Fruit fly (Drosophila melanogaster) whole organism, embryonic: ENCODE results near the gene obst-G.

Source experiments
- Adf1 ChIP-seq: fragments of 200-800 bp; sonication (Bioruptor generic); IDR thresholded peaks from 2 replicates; pipeline ENCODE4 v1.3.6; 2022; ENCODE audit warnings: missing biosample characterization, missing genetic modification characterization
- Atf6 ChIP-seq: fragments of 200-800 bp; sonication (Bioruptor generic); IDR thresholded peaks from 2 replicates; pipeline ENCODE4 v1.3.6; 2022; ENCODE audit warnings: missing biosample characterization, missing genetic modification characterization
- B-H1 ChIP-seq: fragments of 200-800 bp; sonication (Bioruptor generic); IDR thresholded peaks from 3 replicates; pipeline ENCODE4 v1.3.6; 2022; ENCODE audit warnings: missing biosample characterization, missing genetic modification characterization
- Bdp1 ChIP-seq: fragments of 200-800 bp; sonication (Bioruptor generic); optimal IDR thresholded peaks from 3 replicates; lab custom pipeline; 2016; ENCODE audit warnings: missing biosample characterization, missing genetic modification characterization
- BtbVII ChIP-seq: fragments of 200-800 bp; sonication (Bioruptor generic); optimal IDR thresholded peaks from 3 replicates; lab custom pipeline; 2017; ENCODE audit warnings: missing biosample characterization, mild to moderate bottlenecking, missing genetic modification characterization
- CG1024 ChIP-seq: fragments of 200-800 bp; sonication (Bioruptor generic); IDR thresholded peaks from 2 replicates; pipeline ENCODE4 v1.3.6; 2022; ENCODE audit warnings: missing biosample characterization, missing genetic modification characterization
- CG10321 ChIP-seq: fragments of 200-800 bp; sonication (Bioruptor generic); IDR thresholded peaks from 2 replicates; pipeline ENCODE4 v1.3.6; 2022; ENCODE audit warnings: missing biosample characterization, missing genetic modification characterization
- CG10366 ChIP-seq: fragments of 200-800 bp; sonication (Bioruptor generic); IDR thresholded peaks from 2 replicates; pipeline ENCODE4 v1.3.6; 2022; ENCODE audit warnings: missing biosample characterization, missing genetic modification characterization
- CG10979 ChIP-seq: fragments of 200-800 bp; sonication (Bioruptor generic); optimal IDR thresholded peaks from 2 replicates; lab custom pipeline; 2018; ENCODE audit warnings: missing biosample characterization, mild to moderate bottlenecking, missing genetic modification characterization, moderate library complexity
- CG13775 ChIP-seq: fragments of 200-800 bp; sonication (Bioruptor generic); optimal IDR thresholded peaks from 3 replicates; lab custom pipeline; 2017; ENCODE audit warnings: missing biosample characterization, mild to moderate bottlenecking, missing genetic modification characterization
- CG15011 ChIP-seq: fragments of 200-800 bp; sonication (Bioruptor generic); optimal IDR thresholded peaks from 3 replicates; lab custom pipeline; 2018; ENCODE audit warnings: missing biosample characterization, mild to moderate bottlenecking, missing genetic modification characterization
- CG1529 ChIP-seq: fragments of 200-800 bp; sonication (Bioruptor generic); optimal IDR thresholded peaks from 3 replicates; lab custom pipeline; 2018; ENCODE audit warnings: missing biosample characterization, missing genetic modification characterization
- CG17385 ChIP-seq: fragments of 200-800 bp; sonication (Bioruptor generic); optimal IDR thresholded peaks from 3 replicates; lab custom pipeline; 2018; ENCODE audit warnings: missing biosample characterization, mild to moderate bottlenecking, missing genetic modification characterization
- CG18011 ChIP-seq: fragments of 200-800 bp; sonication (Bioruptor generic); optimal IDR thresholded peaks from 2 replicates; lab custom pipeline; 2017; ENCODE audit warnings: missing biosample characterization, missing genetic modification characterization, mild to moderate bottlenecking, moderate library complexity, missing genotype
- CG1832 ChIP-seq: fragments of 200-800 bp; sonication (Bioruptor generic); optimal IDR thresholded peaks from 2 replicates; lab custom pipeline; 2017; ENCODE audit warnings: missing biosample characterization, mild to moderate bottlenecking, missing genetic modification characterization, inconsistent platforms
- CG34224 ChIP-seq: fragments of 200-800 bp; sonication (Bioruptor generic); IDR thresholded peaks from 3 replicates; pipeline ENCODE4 v1.3.6; 2022; ENCODE audit warnings: missing biosample characterization, missing genetic modification characterization; ENCODE audit not compliant: partially characterized antibody
- CG4360 ChIP-seq: fragments of 200-800 bp; sonication (Bioruptor generic); IDR thresholded peaks from 2 replicates; pipeline ENCODE4 v1.3.6; 2022; ENCODE audit warnings: missing biosample characterization, missing genetic modification characterization
- CG5953 ChIP-seq: fragments of 200-800 bp; sonication (Bioruptor generic); IDR thresholded peaks from 2 replicates; pipeline ENCODE4 v1.3.6; 2022; ENCODE audit warnings: missing biosample characterization, missing genetic modification characterization
- CG6813 ChIP-seq: fragments of 200-800 bp; sonication (Bioruptor generic); optimal IDR thresholded peaks from 2 replicates; lab custom pipeline; 2017; ENCODE audit warnings: missing biosample characterization, missing genetic modification characterization, mild to moderate bottlenecking, moderate library complexity, missing genetic modification reagents
- CG7963 ChIP-seq: fragments of 200-800 bp; sonication (Bioruptor generic); IDR thresholded peaks from 3 replicates; pipeline ENCODE4 v1.3.6; 2022; ENCODE audit warnings: missing biosample characterization, missing genetic modification characterization; ENCODE audit not compliant: partially characterized antibody
- CG9727 ChIP-seq: fragments of 200-800 bp; sonication (Bioruptor generic); optimal IDR thresholded peaks from 3 replicates; lab custom pipeline; 2017; ENCODE audit warnings: missing biosample characterization, mild to moderate bottlenecking, missing genetic modification characterization
- CG9876 ChIP-seq: fragments of 200-800 bp; sonication (Bioruptor generic); optimal IDR thresholded peaks from 2 replicates; lab custom pipeline; 2016; ENCODE audit warnings: missing biosample characterization, missing genetic modification characterization
- Dip2 ChIP-seq: fragments of 200-800 bp; sonication (Bioruptor generic); IDR thresholded peaks from 2 replicates; pipeline ENCODE4 v1.3.6; 2022; ENCODE audit warnings: missing biosample characterization, missing genetic modification characterization
- Doc2 ChIP-seq: fragments of 200-800 bp; sonication (Bioruptor generic); IDR thresholded peaks from 2 replicates; pipeline ENCODE4 v1.3.6; 2022; ENCODE audit warnings: missing biosample characterization, missing genetic modification characterization
- E2f2 ChIP-seq: fragments of 200-800 bp; sonication (Bioruptor generic); IDR thresholded peaks from 2 replicates; pipeline ENCODE4 v1.3.6; 2022; ENCODE audit warnings: missing biosample characterization, missing genetic modification characterization
- ERR ChIP-seq: fragments of 200-800 bp; sonication (Bioruptor generic); optimal IDR thresholded peaks from 2 replicates; lab custom pipeline; 2016; ENCODE audit warnings: missing biosample characterization, missing genetic modification characterization
- Gsc ChIP-seq: fragments of 200-800 bp; sonication (Bioruptor generic); IDR thresholded peaks from 2 replicates; pipeline ENCODE4 v1.3.6; 2022; ENCODE audit warnings: missing biosample characterization, missing genetic modification characterization
- HLH4C ChIP-seq: fragments of 200-800 bp; sonication (Bioruptor generic); IDR thresholded peaks from 3 replicates; pipeline ENCODE4 v1.3.6; 2022; ENCODE audit warnings: missing biosample characterization, missing genetic modification characterization; ENCODE audit not compliant: partially characterized antibody
- Lpt ChIP-seq: fragments of >200 bp; optimal IDR thresholded peaks from 2 replicates; lab custom pipeline; 2018; ENCODE audit warnings: missing biosample characterization, missing genetic modification characterization
- MBD-R2 ChIP-seq: fragments of 200-800 bp; sonication (Bioruptor generic); IDR thresholded peaks from 2 replicates; pipeline ENCODE4 v1.3.6; 2022; ENCODE audit warnings: missing biosample characterization, missing genetic modification characterization
- MTF-1 ChIP-seq: fragments of 200-800 bp; sonication (Bioruptor generic); optimal IDR thresholded peaks from 2 replicates; lab custom pipeline; 2018; ENCODE audit warnings: missing biosample characterization, mild to moderate bottlenecking, missing genetic modification characterization, borderline replicate concordance
- NfI ChIP-seq: fragments of 200-800 bp; sonication (Bioruptor generic); optimal IDR thresholded peaks from 3 replicates; lab custom pipeline; 2018; ENCODE audit warnings: missing biosample characterization, mild to moderate bottlenecking, missing genetic modification characterization, moderate library complexity
- Opbp ChIP-seq: fragments of 200-800 bp; sonication (Bioruptor generic); IDR thresholded peaks from 3 replicates; pipeline ENCODE4 v1.3.6; 2022; ENCODE audit warnings: missing biosample characterization, missing genetic modification characterization; ENCODE audit not compliant: partially characterized antibody
- Optix ChIP-seq: fragments of 200-800 bp; sonication (Bioruptor generic); IDR thresholded peaks from 3 replicates; pipeline ENCODE4 v1.3.6; 2022; ENCODE audit warnings: missing biosample characterization, missing genetic modification characterization
- Poxn ChIP-seq: fragments of 200-800 bp; sonication (Bioruptor generic); IDR thresholded peaks from 2 replicates; pipeline ENCODE4 v1.3.6; 2022; ENCODE audit warnings: missing biosample characterization, missing genetic modification characterization
- Ptx1 ChIP-seq: fragments of 200-800 bp; sonication (Bioruptor generic); IDR thresholded peaks from 2 replicates; pipeline ENCODE4 v1.3.6; 2022; ENCODE audit warnings: missing biosample characterization, missing genetic modification characterization
- Six4 ChIP-seq: fragments of 200-800 bp; sonication (Bioruptor generic); optimal IDR thresholded peaks from 2 replicates; lab custom pipeline; 2016; ENCODE audit warnings: missing biosample characterization, missing genetic modification characterization
- Spps ChIP-seq: fragments of 200-800 bp; sonication (Bioruptor generic); optimal IDR thresholded peaks from 2 replicates; lab custom pipeline; 2018; ENCODE audit warnings: missing biosample characterization, mild to moderate bottlenecking, missing genetic modification characterization
- Stat92E ChIP-seq, 3 experiments: fragments of >200 bp in 2 of 3; fragments of 200-800 bp in 1 of 3; sonication (Bioruptor generic) in 1 of 3; optimal IDR thresholded peaks; 2 replicates each; lab custom pipeline; 2017 to 2019; ENCODE audit warnings: missing biosample characterization in 3 of 3, missing genetic modification characterization in 3 of 3, mild to moderate bottlenecking in 1 of 3, moderate library complexity in 1 of 3
- YL-1 ChIP-seq: fragments of 200-800 bp; sonication (Bioruptor generic); optimal IDR thresholded peaks from 3 replicates; lab custom pipeline; 2017; ENCODE audit warnings: missing biosample characterization, mild to moderate bottlenecking, missing genetic modification characterization
- abd-A ChIP-seq: fragments of 200-800 bp; sonication (Bioruptor generic); optimal IDR thresholded peaks from 3 replicates; lab custom pipeline; 2019; ENCODE audit warnings: missing biosample characterization, mild to moderate bottlenecking, missing genetic modification characterization, moderate library complexity
- ase ChIP-seq: fragments of 200-800 bp; sonication (Bioruptor generic); IDR thresholded peaks from 3 replicates; pipeline ENCODE4 v1.3.6; 2022; ENCODE audit warnings: missing biosample characterization, missing genetic modification characterization
- chif ChIP-seq, 2 experiments: fragments of 200-800 bp; sonication (Bioruptor generic); optimal IDR thresholded peaks; 3 replicates each; lab custom pipeline; 2016; ENCODE audit warnings: missing biosample characterization in 2 of 2, missing genetic modification characterization in 2 of 2
- dan ChIP-seq: fragments of 200-800 bp; sonication (Bioruptor generic); IDR thresholded peaks from 2 replicates; pipeline ENCODE4 v1.3.6; 2022; ENCODE audit warnings: missing biosample characterization, missing genetic modification characterization
- en ChIP-seq: fragments of 200-800 bp; sonication (Bioruptor generic); optimal IDR thresholded peaks from 2 replicates; lab custom pipeline; 2016; ENCODE audit warnings: missing biosample characterization, missing genetic modification characterization
- gem ChIP-seq: fragments of 200-800 bp; sonication (Bioruptor generic); optimal IDR thresholded peaks from 2 replicates; lab custom pipeline; 2019; ENCODE audit warnings: missing biosample characterization, mild to moderate bottlenecking, missing genetic modification characterization, moderate library complexity
- lmd ChIP-seq: fragments of 200-800 bp; sonication (Bioruptor generic); IDR thresholded peaks from 2 replicates; pipeline ENCODE4 v1.3.6; 2022; ENCODE audit warnings: missing biosample characterization, missing genetic modification characterization
- rib ChIP-seq: fragments of 200-800 bp; sonication (Bioruptor generic); IDR thresholded peaks from 2 replicates; pipeline ENCODE4 v1.3.6; 2022; ENCODE audit warnings: missing biosample characterization, missing genetic modification characterization
- row ChIP-seq: fragments of 200-800 bp; sonication (Bioruptor generic); IDR thresholded peaks from 3 replicates; pipeline ENCODE4 v1.3.6; 2022; ENCODE audit warnings: missing biosample characterization, missing genetic modification characterization
- sug ChIP-seq: fragments of 200-800 bp; optimal IDR thresholded peaks from 2 replicates; lab custom pipeline; 2019; ENCODE audit warnings: missing biosample characterization, mild to moderate bottlenecking, missing genetic modification characterization, moderate library complexity
- toy ChIP-seq: fragments of 200-800 bp; sonication (Bioruptor generic); IDR thresholded peaks from 2 replicates; pipeline ENCODE4 v1.3.6; 2022; ENCODE audit warnings: missing biosample characterization, missing genetic modification characterization
- trem ChIP-seq: fragments of 200-800 bp; optimal IDR thresholded peaks from 3 replicates; lab custom pipeline; 2019; ENCODE audit warnings: missing biosample characterization, mild to moderate bottlenecking, missing genetic modification characterization, moderate library complexity

The obst-G gene

DNA sequence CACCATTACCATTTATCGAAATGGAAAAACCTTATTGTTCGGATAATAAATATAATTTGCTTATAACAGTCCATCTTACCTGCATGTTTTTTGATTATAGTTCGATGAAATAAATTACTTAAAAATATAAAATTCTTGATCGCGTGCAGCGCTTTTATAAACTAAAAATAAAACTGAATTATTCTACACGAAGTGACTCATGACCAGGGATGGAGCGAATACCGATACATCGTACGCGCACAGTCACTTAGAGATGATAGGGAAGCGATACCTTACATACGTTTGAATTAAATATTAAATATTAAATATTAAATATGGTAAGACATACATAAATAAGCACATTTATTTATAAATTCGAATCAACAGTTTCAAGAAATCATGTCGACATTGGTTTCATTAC is 39.8 kb upstream of the obst-G start, which contains the start of gene viaf (continued):
- TF ChIP-seq Bdp1 (GFP tag; lab: Kevin White, UChicago) (no peak), Six4 (GFP tag; lab: Kevin White, UChicago) (peak; percentile 45), CG10979 (peak; percentile 52), CG9876 (GFP tag; lab: Kevin White, UChicago) (no peak), CG4360 (GFP tag; lab: Robert Waterston, UW) (no peak), CG6813 (GFP tag; lab: Kevin White, UChicago) (no peak), CG10321 (GFP tag; lab: Robert Waterston, UW) (no peak), BtbVII (GFP tag; lab: Kevin White, UChicago) (no peak), Ptx1 (GFP tag; lab: Robert Waterston, UW) (peak; percentile 30; the same call in 1 of the 2 replicates), en (no peak), Poxn (GFP tag; lab: Robert Waterston, UW) (no peak), toy (GFP tag; lab: Robert Waterston, UW) (no peak), dan (GFP tag; lab: Robert Waterston, UW) (no peak), CG7963 (GFP tag; lab: Robert Waterston, UW) (peak; percentile 92), CG17385 (GFP tag; lab: Kevin White, UChicago) (no peak), B-H1 (peak; percentile 16; the same call in 1 of the 3 replicates), trem (peak; percentile 67), CG13775 (GFP tag; lab: Kevin White, UChicago) (peak; percentile 33), sug (tag; lab: Kevin White, UChicago) (no peak), NfI (GFP tag; lab: Kevin White, UChicago) (no peak), Adf1 (GFP tag; lab: Robert Waterston, UW) (peak; percentile 18; the same call in 1 of the 2 replicates), Lpt (GFP tag; lab: Kevin White, UChicago) (no peak), abd-A (tag; lab: Kevin White, UChicago) (no peak), Dip2 (GFP tag; lab: Robert Waterston, UW) (no peak), Atf6 (no peak), CG15011 (GFP tag; lab: Kevin White, UChicago) (no peak), Doc2 (GFP tag; lab: Robert Waterston, UW) (no peak), chif (GFP tag; optimal IDR thresholded peaks at IDR 0.05; lab: Kevin White, UChicago) (no peak), MTF-1 (GFP tag; lab: Kevin White, UChicago) (no peak), Spps (tag; lab: Kevin White, UChicago) (peak; percentile 20), gem (no peak), row (peak; percentile 86), E2f2 (GFP tag; lab: Robert Waterston, UW) (peak; percentile 58; the same call in 1 of the 2 replicates), CG5953 (GFP tag; lab: Robert Waterston, UW) (no peak), Stat92E (GFP tag; optimal IDR thresholded peaks at IDR 0.05; lab: Kevin White, UChicago) (no peak), Gsc (GFP tag; lab: Robert Waterston, UW) (no peak), CG1529 (GFP tag; lab: Kevin White, UChicago) (no peak), HLH4C (GFP tag; lab: Robert Waterston, UW) (peak; percentile 86), ase (GFP tag; lab: Robert Waterston, UW) (no peak; the same call in 2 of the 3 replicates), YL-1 (GFP tag; lab: Kevin White, UChicago) (peak; percentile 88), lmd (GFP tag; lab: Robert Waterston, UW) (peak; percentile 45; the same call in 1 of the 2 replicates), CG1832 (GFP tag; lab: Kevin White, UChicago) (no peak), Optix (GFP tag; lab: Robert Waterston, UW) (no peak), ERR (GFP tag; lab: Kevin White, UChicago) (no peak), CG9727 (GFP tag; lab: Kevin White, UChicago) (peak; percentile 43), MBD-R2 (GFP tag; lab: Robert Waterston, UW) (peak; percentile 81), Opbp (GFP tag; lab: Robert Waterston, UW) (peak; percentile 97), CG34224 (GFP tag; lab: Robert Waterston, UW) (peak; percentile 87), rib (no peak), CG10366 (peak; percentile 55), CG1024 (GFP tag; lab: Robert Waterston, UW) (no peak), CG18011 (no peak)
